Fruit fly (Drosophila melanogaster) S2 (cell line): ENCODE data around the gene vito.
A peak's percentile ranks its signal among the peaks of the same experiment; 100 is the strongest.

Experiments
- CG8478 ChIP-seq: fragments of >200 bp; optimal IDR thresholded peaks from 2 replicates; lab custom pipeline; 2018
- CTCF ChIP-seq, 2 experiments: fragments of >200 bp; optimal IDR thresholded peaks; 2 replicates each; lab custom pipeline; 2018

DNA sequence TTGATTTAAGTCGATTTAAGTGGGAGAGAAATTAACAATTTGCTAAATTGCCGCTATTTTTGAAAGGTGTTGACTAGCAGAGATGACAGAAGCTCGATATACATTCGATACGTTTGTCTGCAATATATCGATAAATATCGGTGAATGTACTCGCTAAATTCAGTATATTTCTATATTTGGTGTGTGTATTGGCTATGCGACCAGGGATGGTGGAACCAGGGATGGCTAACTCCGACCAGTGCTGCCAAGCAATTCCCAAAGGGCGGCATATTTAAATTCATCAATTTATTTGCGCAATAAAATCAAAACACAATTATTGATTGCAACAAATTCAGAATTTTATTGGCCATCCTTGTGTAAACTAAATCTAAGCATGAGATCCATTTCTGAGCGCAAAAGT lies 35.9 kb upstream of the vito start, which contains the start of gene mad2:
- TF ChIP-seq CG8478 (lab: Kevin White, UChicago) (no peak), CTCF (optimal IDR thresholded peaks at IDR 0.05; lab: Kevin White, UChicago) (peak; percentile 42 to 64)
